Worm (Caenorhabditis elegans): Measurements from ENCODE around the gene K02D10.8.

K02D10.8 gene

ce11 chrIII:8831059-8831750 is 45.0 kb downstream of the K02D10.8 start, which contains the start of gene F44E2.10:
F44E2.10 (minus strand) TSS chrIII:8831109.
- TF ChIP-seq zim-3 (tag; optimal IDR thresholded peaks at IDR 0.05) = no peak
- no peak for TF ChIP-seq die-1 (tag; optimal IDR thresholded peaks at IDR 0.05)
- no peak for TF ChIP-seq zfh-2 (GFP tag; conservative IDR thresholded peaks at IDR 0.05)
- peak; percentile 67 for TF ChIP-seq xnd-1 (tag; optimal IDR thresholded peaks at IDR 0.05)
- TF ChIP-seq F22D6.2 (tag; optimal IDR thresholded peaks at IDR 0.05) = no peak
- TF ChIP-seq madf-8 (GFP tag; conservative IDR thresholded peaks at IDR 0.05) = peak; percentile 46
- TF ChIP-seq hlh-12 (tag; optimal IDR thresholded peaks at IDR 0.05) = no peak
- no peak for TF ChIP-seq athp-1 (tag; optimal IDR thresholded peaks at IDR 0.05)
- TF ChIP-seq snpc-1.3 (tag; optimal IDR thresholded peaks at IDR 0.05; ENCODE audit: insufficient read depth) = no peak
- no peak for TF ChIP-seq ztf-6 (GFP tag; IDR thresholded peaks at IDR 0.05)
- TF ChIP-seq nhr-27 (tag; optimal IDR thresholded peaks at IDR 0.05) = no peak
- TF ChIP-seq F33H1.4 (GFP tag; IDR thresholded peaks at IDR 0.05) = peak; percentile 83
- no peak for TF ChIP-seq D2030.7 (GFP tag; IDR thresholded peaks at IDR 0.05)
- TF ChIP-seq lin-54 (GFP tag; optimal IDR thresholded peaks at IDR 0.05) = no peak
- TF ChIP-seq B0035.1 (tag; optimal IDR thresholded peaks at IDR 0.05) = no peak
- no peak for TF ChIP-seq nhr-120 (GFP tag; IDR thresholded peaks at IDR 0.05)
- no peak for TF ChIP-seq mcd-1 (GFP tag; IDR thresholded peaks at IDR 0.05)
- no peak for TF ChIP-seq aptf-3 (GFP tag; IDR thresholded peaks at IDR 0.05)
- TF ChIP-seq ceh-100 (GFP tag; IDR thresholded peaks at IDR 0.05) = no peak
- TF ChIP-seq nhr-90 (tag; optimal IDR thresholded peaks at IDR 0.05) = no peak
- TF ChIP-seq atf-7 (tag; optimal IDR thresholded peaks at IDR 0.05) = no peak
- TF ChIP-seq K11D2.4 (GFP tag; IDR thresholded peaks at IDR 0.05) = no peak
- peak; percentile 72 for TF ChIP-seq madf-6 (GFP tag; IDR thresholded peaks at IDR 0.05)
- no peak for TF ChIP-seq tlf-1 (GFP tag; optimal IDR thresholded peaks at IDR 0.05)
- TF ChIP-seq ztf-25 (GFP tag; IDR thresholded peaks at IDR 0.05) = no peak
- no peak for TF ChIP-seq hmg-20 (GFP tag; IDR thresholded peaks at IDR 0.05)
- TF ChIP-seq lsl-1 (GFP tag; optimal IDR thresholded peaks at IDR 0.05) = peak; percentile 88
- no peak for TF ChIP-seq Y67H2A.10 (GFP tag; conservative IDR thresholded peaks at IDR 0.05)
- no peak for TF ChIP-seq F55B11.4 (tag; optimal IDR thresholded peaks at IDR 0.05; ENCODE audit: borderline replicate concordance, insufficient read depth)
- TF ChIP-seq sea-2 (GFP tag; IDR thresholded peaks at IDR 0.05) = no peak
- TF ChIP-seq nfya-2 (GFP tag; IDR thresholded peaks at IDR 0.05) = no peak
- TF ChIP-seq dpl-1 (GFP tag; optimal IDR thresholded peaks at IDR 0.05) = peak; percentile 23

All from whole organism, young adult.